Worm (Caenorhabditis elegans) whole organism, L2 larva: ENCODE measurements around the gene klp-3.

Experiments
- R02D3.7 ChIP-seq: fragments of 150-350 bp; optimal IDR thresholded peaks from 2 replicates; lab custom pipeline; 2014; ENCODE audit warnings: missing biosample characterization, missing genetic modification characterization
- Y55F3AM.14 ChIP-seq: fragments of 200-800 bp; sonication (Bioruptor generic); optimal IDR thresholded peaks from 2 replicates; lab custom pipeline; 2018; ENCODE audit warnings: mild to moderate bottlenecking, missing genetic modification characterization, missing compliant biosample characterization
- ZK546.5 ChIP-seq: sonication (generic microtip); optimal IDR thresholded peaks from 2 replicates; lab custom pipeline; 2017; ENCODE audit warnings: missing biosample characterization, missing genetic modification characterization
- lin-13 ChIP-seq: fragments of 150-350 bp; optimal IDR thresholded peaks from 2 replicates; lab custom pipeline; 2014; ENCODE audit warnings: missing biosample characterization, missing genetic modification reagents, missing genetic modification characterization
- lin-39 ChIP-seq: fragments of 150-350 bp; optimal IDR thresholded peaks from 2 replicates; lab custom pipeline; 2014; ENCODE audit warnings: missing biosample characterization, missing genetic modification reagents, missing genetic modification characterization
- lsy-2 ChIP-seq, 2 experiments: fragments of 150-350 bp in 1 of 2; sonication (generic microtip) in 1 of 2; optimal IDR thresholded peaks; 2 replicates each; lab custom pipeline; 2014 to 2017; ENCODE audit warnings: missing biosample characterization in 2 of 2, missing genetic modification characterization in 2 of 2
- nhr-25 ChIP-seq: fragments of 150-350 bp; sonication (generic microtip); optimal IDR thresholded peaks from 3 replicates; lab custom pipeline; 2014; ENCODE audit warnings: missing biosample characterization, missing genetic modification characterization

- no peak for TF ChIP-seq lin-39 (tag; lab: Kevin White, UChicago)
- no peak for TF ChIP-seq Y55F3AM.14 (GFP tag; lab: Kevin White, UChicago)
- no peak for TF ChIP-seq nhr-25
- no peak for TF ChIP-seq lsy-2 (tag; optimal IDR thresholded peaks at IDR 0.05; lab: Kevin White, UChicago)
- no peak for TF ChIP-seq ZK546.5 (tag; lab: Kevin White, UChicago)
- no peak for TF ChIP-seq R02D3.7 (tag; lab: Kevin White, UChicago)
- no peak for TF ChIP-seq lin-13
These were observed 50.7 kb downstream of the klp-3 start, which contains the start of gene ptc-1 for ce11 chrII:7892761-7893272.
